Fruit fly (Drosophila melanogaster) whole organism, embryonic: ENCODE data around the gene Pex11c.

Source experiments
- Adf1 ChIP-seq: fragments of 200-800 bp; sonication (Bioruptor generic); IDR thresholded peaks from 2 replicates; pipeline ENCODE4 v1.3.6; 2022; ENCODE audit warnings: missing biosample characterization, missing genetic modification characterization
- B-H2 ChIP-seq: fragments of 200-800 bp; sonication (Bioruptor generic); optimal IDR thresholded peaks from 2 replicates; lab custom pipeline; 2018; ENCODE audit warnings: missing biosample characterization, mild to moderate bottlenecking, missing genetic modification characterization
- CG10543 ChIP-seq: fragments of 200-800 bp; sonication (Bioruptor generic); optimal IDR thresholded peaks from 3 replicates; lab custom pipeline; 2017; ENCODE audit warnings: missing biosample characterization, mild to moderate bottlenecking, missing genetic modification characterization, moderate library complexity
- CG11504 ChIP-seq: fragments of 200-800 bp; sonication (Bioruptor generic); optimal IDR thresholded peaks from 3 replicates; lab custom pipeline; 2019; ENCODE audit warnings: missing biosample characterization, mild to moderate bottlenecking, missing genetic modification characterization, moderate library complexity
- CG12155 ChIP-seq: fragments of 200-800 bp; sonication (Bioruptor generic); optimal IDR thresholded peaks from 3 replicates; lab custom pipeline; 2016; ENCODE audit warnings: missing biosample characterization, missing genetic modification characterization
- CG14441 ChIP-seq: fragments of 200-800 bp; sonication (Bioruptor generic); IDR thresholded peaks from 2 replicates; pipeline ENCODE4 v1.3.6; 2022; ENCODE audit warnings: missing biosample characterization, missing genetic modification characterization
- CG18011 ChIP-seq: fragments of 200-800 bp; sonication (Bioruptor generic); optimal IDR thresholded peaks from 2 replicates; lab custom pipeline; 2017; ENCODE audit warnings: missing biosample characterization, missing genetic modification characterization, mild to moderate bottlenecking, moderate library complexity, missing genotype
- CG18764 ChIP-seq: fragments of 200-800 bp; sonication (Bioruptor generic); optimal IDR thresholded peaks from 3 replicates; lab custom pipeline; 2016; ENCODE audit warnings: missing biosample characterization, missing genetic modification characterization
- CG2129 ChIP-seq: fragments of 200-800 bp; sonication (Bioruptor generic); IDR thresholded peaks from 2 replicates; pipeline ENCODE4 v1.3.6; 2022; ENCODE audit warnings: missing biosample characterization, missing genetic modification characterization; ENCODE audit not compliant: partially characterized antibody
- CG3163 ChIP-seq: fragments of 200-800 bp; sonication (Bioruptor generic); optimal IDR thresholded peaks from 3 replicates; lab custom pipeline; 2016; ENCODE audit warnings: missing biosample characterization, missing genetic modification characterization
- CG34422 ChIP-seq: fragments of 200-800 bp; sonication (Bioruptor generic); IDR thresholded peaks from 3 replicates; pipeline ENCODE4 v1.3.6; 2022; ENCODE audit warnings: missing biosample characterization, missing genetic modification characterization
- CG4424 ChIP-seq: fragments of 200-800 bp; sonication (Bioruptor generic); optimal IDR thresholded peaks from 3 replicates; lab custom pipeline; 2016; ENCODE audit warnings: missing biosample characterization, missing genetic modification characterization
- CG5953 ChIP-seq: fragments of 200-800 bp; sonication (Bioruptor generic); IDR thresholded peaks from 2 replicates; pipeline ENCODE4 v1.3.6; 2022; ENCODE audit warnings: missing biosample characterization, missing genetic modification characterization
- CG6654 ChIP-seq: fragments of 200-800 bp; sonication (Bioruptor generic); optimal IDR thresholded peaks from 2 replicates; lab custom pipeline; 2017; ENCODE audit warnings: missing biosample characterization, mild to moderate bottlenecking, missing genetic modification characterization
- CG6683 ChIP-seq: fragments of 200-800 bp; sonication (Bioruptor generic); optimal IDR thresholded peaks from 2 replicates; lab custom pipeline; 2017; ENCODE audit warnings: missing biosample characterization, mild to moderate bottlenecking, missing genetic modification characterization, missing genetic modification reagents
- CG7556 ChIP-seq: fragments of 200-800 bp; sonication (Bioruptor generic); optimal IDR thresholded peaks from 2 replicates; lab custom pipeline; 2017; ENCODE audit warnings: missing biosample characterization, mild to moderate bottlenecking, missing genetic modification characterization
- CG7963 ChIP-seq: fragments of 200-800 bp; sonication (Bioruptor generic); IDR thresholded peaks from 3 replicates; pipeline ENCODE4 v1.3.6; 2022; ENCODE audit warnings: missing biosample characterization, missing genetic modification characterization; ENCODE audit not compliant: partially characterized antibody
- CG9215 ChIP-seq: fragments of 200-800 bp; sonication (Bioruptor generic); IDR thresholded peaks from 2 replicates; pipeline ENCODE4 v1.3.6; 2022; ENCODE audit warnings: missing biosample characterization, missing genetic modification characterization
- CG9437 ChIP-seq: fragments of 200-800 bp; sonication (Bioruptor generic); optimal IDR thresholded peaks from 2 replicates; lab custom pipeline; 2018; ENCODE audit warnings: missing biosample characterization, mild to moderate bottlenecking, missing genetic modification characterization
- CG9817 ChIP-seq: fragments of 200-800 bp; sonication (Bioruptor generic); optimal IDR thresholded peaks from 2 replicates; lab custom pipeline; 2018; ENCODE audit warnings: missing biosample characterization, mild to moderate bottlenecking, missing genetic modification characterization, moderate library complexity
- CoRest ChIP-seq: fragments of 200-800 bp; sonication (Bioruptor generic); optimal IDR thresholded peaks from 3 replicates; lab custom pipeline; 2018; ENCODE audit warnings: missing biosample characterization, mild to moderate bottlenecking, missing genetic modification characterization, moderate library complexity
- Dip3 ChIP-seq: fragments of 200-800 bp; sonication (Bioruptor generic); optimal IDR thresholded peaks from 3 replicates; lab custom pipeline; 2016; ENCODE audit warnings: missing biosample characterization, missing genetic modification characterization
- Fer3 ChIP-seq: fragments of 200-800 bp; sonication (Bioruptor generic); optimal IDR thresholded peaks from 2 replicates; lab custom pipeline; 2018; ENCODE audit warnings: missing biosample characterization, mild to moderate bottlenecking, missing genetic modification characterization, moderate library complexity
- GATAe ChIP-seq: fragments of 200-800 bp; sonication (Bioruptor generic); conservative IDR thresholded peaks from 2 replicates; pipeline ENCODE4 v1.3.6; 2022; ENCODE audit warnings: missing biosample characterization, missing genetic modification characterization
- Hmr ChIP-seq: fragments of 200-800 bp; sonication (Bioruptor generic); optimal IDR thresholded peaks from 3 replicates; lab custom pipeline; 2017; ENCODE audit warnings: mild to moderate bottlenecking, missing biosample characterization, missing genetic modification reagents, missing genetic modification characterization
- Hmx ChIP-seq: fragments of 200-800 bp; sonication (Bioruptor generic); optimal IDR thresholded peaks from 2 replicates; lab custom pipeline; 2016; ENCODE audit warnings: missing biosample characterization, missing genetic modification characterization
- Hr78 ChIP-seq, 2 experiments: fragments of 200-800 bp in 1 of 2; fragments of >200 bp in 1 of 2; sonication (Bioruptor generic) in 1 of 2; optimal IDR thresholded peaks; 2 replicates each; lab custom pipeline; 2017 to 2019; ENCODE audit warnings: missing biosample characterization in 2 of 2, missing genetic modification characterization in 2 of 2, mild to moderate bottlenecking in 1 of 2, moderate library complexity in 1 of 2
- Lim3 ChIP-seq: fragments of 200-800 bp; sonication (Bioruptor generic); IDR thresholded peaks from 2 replicates; pipeline ENCODE4 v1.3.6; 2022; ENCODE audit warnings: missing biosample characterization, missing genetic modification characterization
- NFAT ChIP-seq: fragments of 200-800 bp; sonication (Bioruptor generic); IDR thresholded peaks from 2 replicates; pipeline ENCODE4 v1.3.6; 2022; ENCODE audit warnings: missing biosample characterization, missing genetic modification characterization
- NfI ChIP-seq: fragments of 200-800 bp; sonication (Bioruptor generic); optimal IDR thresholded peaks from 3 replicates; lab custom pipeline; 2018; ENCODE audit warnings: missing biosample characterization, mild to moderate bottlenecking, missing genetic modification characterization, moderate library complexity
- Optix ChIP-seq: fragments of 200-800 bp; sonication (Bioruptor generic); IDR thresholded peaks from 3 replicates; pipeline ENCODE4 v1.3.6; 2022; ENCODE audit warnings: missing biosample characterization, missing genetic modification characterization
- Sox100B ChIP-seq: fragments of 200-800 bp; sonication (Bioruptor generic); optimal IDR thresholded peaks from 3 replicates; lab custom pipeline; 2018; ENCODE audit warnings: missing biosample characterization, mild to moderate bottlenecking, missing genetic modification characterization
- Sry-β ChIP-seq: fragments of 200-800 bp; sonication (Bioruptor generic); optimal IDR thresholded peaks from 2 replicates; lab custom pipeline; 2018; ENCODE audit warnings: missing biosample characterization, mild to moderate bottlenecking, missing genetic modification characterization, moderate library complexity
- danr ChIP-seq: fragments of 200-800 bp; sonication (Bioruptor generic); IDR thresholded peaks from 2 replicates; pipeline ENCODE4 v1.3.6; 2022; ENCODE audit warnings: missing biosample characterization, missing genetic modification characterization
- eve ChIP-seq, 2 experiments: fragments of >200 bp; optimal IDR thresholded peaks; 2 replicates each; lab custom pipeline; 2017; ENCODE audit warnings: missing biosample characterization in 2 of 2, missing genetic modification characterization in 2 of 2
- eyg ChIP-seq: fragments of 200-800 bp; sonication (Bioruptor generic); optimal IDR thresholded peaks from 3 replicates; lab custom pipeline; 2016; ENCODE audit warnings: missing biosample characterization, missing genetic modification characterization
- gro ChIP-seq: fragments of 200-800 bp; sonication (Bioruptor generic); optimal IDR thresholded peaks from 2 replicates; lab custom pipeline; 2016; ENCODE audit warnings: missing biosample characterization, missing genetic modification characterization
- kah ChIP-seq: fragments of 200-800 bp; sonication (Bioruptor generic); optimal IDR thresholded peaks from 2 replicates; lab custom pipeline; 2018; ENCODE audit warnings: missing biosample characterization, mild to moderate bottlenecking, missing genetic modification characterization
- kay ChIP-seq: fragments of 200-800 bp; sonication (Bioruptor generic); optimal IDR thresholded peaks from 2 replicates; lab custom pipeline; 2016; ENCODE audit warnings: missing biosample characterization, missing genetic modification characterization
- nerfin-2 ChIP-seq: fragments of 200-800 bp; sonication (Bioruptor generic); IDR thresholded peaks from 2 replicates; pipeline ENCODE4 v1.3.6; 2022; ENCODE audit warnings: missing biosample characterization, missing genetic modification characterization; ENCODE audit not compliant: partially characterized antibody
- peb ChIP-seq: fragments of 200-800 bp; sonication (Bioruptor generic); IDR thresholded peaks from 2 replicates; pipeline ENCODE4 v1.3.6; 2022; ENCODE audit warnings: missing biosample characterization, missing genetic modification characterization
- pzg ChIP-seq: fragments of 200-800 bp; sonication (Bioruptor generic); optimal IDR thresholded peaks from 3 replicates; lab custom pipeline; 2018; ENCODE audit warnings: missing biosample characterization, mild to moderate bottlenecking, missing genetic modification characterization, moderate library complexity
- tll ChIP-seq, 2 experiments: fragments of 200-800 bp in 1 of 2; fragments of >200 bp in 1 of 2; sonication (Bioruptor generic) in 1 of 2; optimal IDR thresholded peaks; 2 replicates each; lab custom pipeline; 2017 to 2019; ENCODE audit warnings: missing biosample characterization in 2 of 2, missing genetic modification characterization in 2 of 2, mild to moderate bottlenecking in 1 of 2, moderate library complexity in 1 of 2
- tx ChIP-seq: fragments of 200-800 bp; sonication (Bioruptor generic); optimal IDR thresholded peaks from 2 replicates; lab custom pipeline; 2016; ENCODE audit warnings: missing biosample characterization, missing genetic modification characterization
- unc-4 ChIP-seq: fragments of 200-800 bp; sonication (Bioruptor generic); IDR thresholded peaks from 2 replicates; pipeline ENCODE4 v1.3.6; 2022; ENCODE audit warnings: missing biosample characterization, missing genetic modification characterization; ENCODE audit not compliant: partially characterized antibody
- unpg ChIP-seq: fragments of 200-800 bp; sonication (Bioruptor generic); optimal IDR thresholded peaks from 3 replicates; lab custom pipeline; 2018; ENCODE audit warnings: missing biosample characterization, mild to moderate bottlenecking, missing genetic modification characterization, moderate library complexity
- usp ChIP-seq: fragments of >200 bp; optimal IDR thresholded peaks from 2 replicates; lab custom pipeline; 2017; ENCODE audit warnings: missing biosample characterization, missing genetic modification characterization
- vvl ChIP-seq: fragments of 200-800 bp; sonication (Bioruptor generic); IDR thresholded peaks from 2 replicates; pipeline ENCODE4 v1.3.6; 2022; ENCODE audit warnings: missing biosample characterization, missing genetic modification characterization
- wek ChIP-seq: fragments of 200-800 bp; sonication (Bioruptor generic); optimal IDR thresholded peaks from 3 replicates; lab custom pipeline; 2018; ENCODE audit warnings: missing biosample characterization, mild to moderate bottlenecking, missing genetic modification characterization, moderate library complexity

Gene Pex11c

dm6 chr3R:23257986-23258427 is at the start of gene Pex11c, which contains the start of gene wda (continued):
- TF ChIP-seq NFAT (GFP tag; lab: Robert Waterston, UW) = no peak
- peak; percentile 82 for TF ChIP-seq CG14441 (GFP tag; lab: Robert Waterston, UW)
- peak; percentile 92 for TF ChIP-seq CG7556 (GFP tag; lab: Kevin White, UChicago)
- TF ChIP-seq eve (GFP tag; optimal IDR thresholded peaks at IDR 0.05; lab: Kevin White, UChicago) = no peak
- peak; percentile 80 for TF ChIP-seq Sox100B (GFP tag; lab: Kevin White, UChicago)
- no peak for TF ChIP-seq CG6654 (GFP tag; lab: Kevin White, UChicago)
- TF ChIP-seq nerfin-2 (GFP tag; lab: Robert Waterston, UW) = peak; percentile 33; the same call in 1 of the 2 replicates
- peak; percentile 51 for TF ChIP-seq CG10543 (GFP tag; lab: Kevin White, UChicago)
- peak; percentile 54; the same call in 1 of the 2 replicates for TF ChIP-seq GATAe (GFP tag; lab: Robert Waterston, UW)
- peak; percentile 95 for TF ChIP-seq CoRest (tag; lab: Kevin White, UChicago)
- no peak for TF ChIP-seq wek (GFP tag; lab: Kevin White, UChicago)
- peak; percentile 77 for TF ChIP-seq Fer3 (tag; lab: Kevin White, UChicago)
- TF ChIP-seq usp (GFP tag; lab: Kevin White, UChicago) = no peak
- TF ChIP-seq tll (GFP tag; optimal IDR thresholded peaks at IDR 0.05; lab: Kevin White, UChicago) = peak in 1 of 2 experiments; percentile 64
- TF ChIP-seq CG9437 (GFP tag; lab: Kevin White, UChicago) = peak; percentile 79
- TF ChIP-seq CG5953 (GFP tag; lab: Robert Waterston, UW) = peak; percentile 68
- peak; percentile 26 for TF ChIP-seq Dip3
- TF ChIP-seq CG3163 (GFP tag; lab: Kevin White, UChicago) = no peak
- TF ChIP-seq CG2129 (GFP tag; lab: Robert Waterston, UW) = peak; percentile 35; the same call in 1 of the 2 replicates
- TF ChIP-seq gro = no peak
- TF ChIP-seq CG9215 (GFP tag; lab: Robert Waterston, UW) = no peak; the same call in 1 of the 2 replicates
- peak; percentile 24 for TF ChIP-seq tx (GFP tag; lab: Kevin White, UChicago)
- peak; percentile 59 for TF ChIP-seq Adf1 (GFP tag; lab: Robert Waterston, UW)
- peak; percentile 37 for TF ChIP-seq pzg
- peak; percentile 93 for TF ChIP-seq CG34422 (GFP tag; lab: Robert Waterston, UW)
- TF ChIP-seq CG9817 (tag; lab: Kevin White, UChicago) = peak; percentile 87
- TF ChIP-seq kah (GFP tag; lab: Kevin White, UChicago) = no peak
- TF ChIP-seq peb (GFP tag; lab: Robert Waterston, UW) = peak; percentile 24; the same call in 1 of the 2 replicates
- TF ChIP-seq kay (GFP tag; lab: Kevin White, UChicago) = peak; percentile 60
- TF ChIP-seq CG18011 (GFP tag; lab: Kevin White, UChicago) = peak; percentile 60
- peak; percentile 83 for TF ChIP-seq NfI (GFP tag; lab: Kevin White, UChicago)
- no peak for TF ChIP-seq CG11504 (tag; lab: Kevin White, UChicago)
- TF ChIP-seq Sry-β (GFP tag; lab: Kevin White, UChicago) = peak; percentile 98
- peak; percentile 52 for TF ChIP-seq CG6683
- TF ChIP-seq Hr78 (GFP tag; optimal IDR thresholded peaks at IDR 0.05; lab: Kevin White, UChicago) = no peak
- TF ChIP-seq CG18764 (GFP tag; lab: Kevin White, UChicago) = peak; percentile 62
- TF ChIP-seq eyg = no peak
- TF ChIP-seq vvl = peak; percentile 95
- no peak for TF ChIP-seq Optix
- peak; percentile 83 for TF ChIP-seq CG12155 (GFP tag; lab: Kevin White, UChicago)
- TF ChIP-seq B-H2 (GFP tag; lab: Kevin White, UChicago) = peak; percentile 64
- no peak for TF ChIP-seq CG7963 (GFP tag; lab: Robert Waterston, UW)
- TF ChIP-seq Hmx (GFP tag; lab: Kevin White, UChicago) = no peak
- TF ChIP-seq Lim3 = peak; percentile 67
- peak; percentile 81 for TF ChIP-seq CG4424 (GFP tag; lab: Kevin White, UChicago)
- TF ChIP-seq unc-4 = peak; percentile 68; the same call in 1 of the 2 replicates
- peak; percentile 89 for TF ChIP-seq Hmr
- peak; percentile 70 for TF ChIP-seq danr
- TF ChIP-seq unpg (GFP tag; lab: Kevin White, UChicago) = peak; percentile 94
